Worm (Caenorhabditis elegans): ENCODE results near the gene nhr-96.

- TF ChIP-seq pha-4 (tag; optimal IDR thresholded peaks at IDR 0.05) (no peak), R02D3.7 (tag; optimal IDR thresholded peaks at IDR 0.05) (no peak), tbx-2 (tag; optimal IDR thresholded peaks at IDR 0.05) (no peak), elt-2 (tag; optimal IDR thresholded peaks at IDR 0.05) (no peak), nfya-1 (tag; optimal IDR thresholded peaks at IDR 0.05; ENCODE audit: insufficient read depth) (no peak), nhr-23 (tag; optimal IDR thresholded peaks at IDR 0.05) (no peak), nhr-77 (tag; optimal IDR thresholded peaks at IDR 0.05) (no peak), lsy-12 (tag; optimal IDR thresholded peaks at IDR 0.05) (no peak), zag-1 (tag; optimal IDR thresholded peaks at IDR 0.05) (no peak), egl-5 (tag; optimal IDR thresholded peaks at IDR 0.05) (no peak), unc-39 (tag; optimal IDR thresholded peaks at IDR 0.05) (no peak), ztf-11 (tag; optimal IDR thresholded peaks at IDR 0.05) (no peak)
Measured at ce11 chrV:2274253-2274892, 41.1 kb downstream of the nhr-96 start, which contains the start of the genes Y5H2A.4 and abu-4.

Data from whole organism, L3 larva.